Fruit fly (Drosophila melanogaster): ENCODE data around the gene tilB.

The tilB gene

DNA sequence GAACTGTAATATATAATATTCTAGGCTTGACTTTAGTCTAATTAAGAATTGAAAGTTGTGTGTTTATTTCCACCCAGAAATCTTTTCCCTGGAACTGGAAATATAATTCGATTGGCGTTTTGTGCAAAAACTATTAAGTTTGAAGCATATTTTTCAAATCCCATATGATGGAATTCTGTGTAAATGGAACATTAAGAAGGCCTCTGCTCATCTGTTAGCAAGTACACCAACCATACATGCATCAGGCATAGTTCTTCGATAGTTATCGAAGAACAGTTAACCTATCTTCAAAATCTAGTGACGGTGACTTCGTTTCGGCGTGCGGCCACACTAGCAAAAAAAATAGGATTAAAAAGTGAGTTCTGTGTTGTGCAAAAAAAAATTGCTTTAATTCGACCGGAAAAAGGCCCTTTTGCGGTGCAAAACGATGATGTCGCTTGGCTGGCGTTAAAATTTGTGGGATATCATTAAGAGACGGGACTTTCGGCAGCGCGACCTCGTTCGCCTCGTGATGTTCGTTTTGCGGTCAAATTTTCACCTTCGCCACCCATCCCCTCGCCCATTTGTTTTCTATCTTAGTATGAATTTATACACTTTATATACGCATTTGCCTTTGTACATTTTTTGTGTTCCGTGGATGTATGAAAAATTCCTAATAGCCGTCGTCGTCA is 6.1 kb downstream of the tilB start, which contains the start of gene Usp2 (continued):
- peak; percentile 84 for TF ChIP-seq BEAF-32 (GFP tag; optimal IDR thresholded peaks at IDR 0.05)
- no peak for TF ChIP-seq Adf1 (GFP tag; IDR thresholded peaks at IDR 0.05)
- no peak for TF ChIP-seq CG18764 (GFP tag; optimal IDR thresholded peaks at IDR 0.05)
- TF ChIP-seq CG6689 (GFP tag; IDR thresholded peaks at IDR 0.05) = no peak
- TF ChIP-seq Six4 (GFP tag; optimal IDR thresholded peaks at IDR 0.05) = no peak
- TF ChIP-seq jumu (GFP tag; optimal IDR thresholded peaks at IDR 0.05) = no peak
- TF ChIP-seq Doc2 (GFP tag; IDR thresholded peaks at IDR 0.05) = no peak
- peak; percentile 63 for TF ChIP-seq hb (GFP tag; IDR thresholded peaks at IDR 0.05; ENCODE audit: partially characterized antibody)
- TF ChIP-seq CG2202 (tag; optimal IDR thresholded peaks at IDR 0.05) = no peak
- TF ChIP-seq psq (GFP tag; optimal IDR thresholded peaks at IDR 0.05) = no peak
- TF ChIP-seq CG18599 (GFP tag; optimal IDR thresholded peaks at IDR 0.05) = no peak
- no peak for TF ChIP-seq prd (optimal IDR thresholded peaks at IDR 0.05)
- peak; percentile 36; the same call in 2 of the 3 replicates for TF ChIP-seq prd (GFP tag; IDR thresholded peaks at IDR 0.05)
- TF ChIP-seq mam (GFP tag; optimal IDR thresholded peaks at IDR 0.05) = peak; percentile 27
- TF ChIP-seq disco-r (GFP tag; optimal IDR thresholded peaks at IDR 0.05) = no peak
- 0 out of 2 replicates have a peak, but pooled peaks have one; percentile 35 for TF ChIP-seq CG1024 (GFP tag; IDR thresholded peaks at IDR 0.05)
- no peak for TF ChIP-seq CG10321 (GFP tag; IDR thresholded peaks at IDR 0.05)
- TF ChIP-seq CHES-1-like (GFP tag; optimal IDR thresholded peaks at IDR 0.05) = no peak
- TF ChIP-seq CG17829 (tag; optimal IDR thresholded peaks at IDR 0.05) = peak; percentile 26
- TF ChIP-seq CG17568 (GFP tag; optimal IDR thresholded peaks at IDR 0.05) = no peak
- TF ChIP-seq Drgx (GFP tag; IDR thresholded peaks at IDR 0.05) = no peak
- peak; percentile 63 for TF ChIP-seq CG14710 (tag; optimal IDR thresholded peaks at IDR 0.05)
- no peak for TF ChIP-seq dimm (GFP tag; IDR thresholded peaks at IDR 0.05)
- TF ChIP-seq slou (GFP tag; optimal IDR thresholded peaks at IDR 0.05) = no peak
- no peak for TF ChIP-seq gsb-n (tag; optimal IDR thresholded peaks at IDR 0.05)
- TF ChIP-seq hkb (optimal IDR thresholded peaks at IDR 0.05) = no peak
- TF ChIP-seq hkb (GFP tag; IDR thresholded peaks at IDR 0.05) = no peak
- TF ChIP-seq sna (GFP tag; IDR thresholded peaks at IDR 0.05; ENCODE audit: partially characterized antibody) = no peak
- no peak for TF ChIP-seq NfI (GFP tag; optimal IDR thresholded peaks at IDR 0.05)
- TF ChIP-seq CG5180 (GFP tag; optimal IDR thresholded peaks at IDR 0.05) = no peak
- TF ChIP-seq wor (GFP tag; IDR thresholded peaks at IDR 0.05) = no peak
- TF ChIP-seq vfl (GFP tag; optimal IDR thresholded peaks at IDR 0.05) = no peak
- no peak for TF ChIP-seq sc (optimal IDR thresholded peaks at IDR 0.05)
- no peak for TF ChIP-seq sc (GFP tag; optimal IDR thresholded peaks at IDR 0.05)
- TF ChIP-seq bbx (GFP tag; IDR thresholded peaks at IDR 0.05; ENCODE audit: partially characterized antibody) = peak; percentile 74
- TF ChIP-seq CG8089 (GFP tag; optimal IDR thresholded peaks at IDR 0.05) = no peak
- TF ChIP-seq kay (GFP tag; optimal IDR thresholded peaks at IDR 0.05) = no peak
- TF ChIP-seq danr (GFP tag; IDR thresholded peaks at IDR 0.05) = no peak
- TF ChIP-seq CG11398 (GFP tag; optimal IDR thresholded peaks at IDR 0.05) = no peak
- TF ChIP-seq ind (GFP tag; optimal IDR thresholded peaks at IDR 0.05) = no peak
- TF ChIP-seq odd (GFP tag; optimal IDR thresholded peaks at IDR 0.05) = no peak
- TF ChIP-seq lov (optimal IDR thresholded peaks at IDR 0.05) = no peak
- TF ChIP-seq lov (GFP tag; IDR thresholded peaks at IDR 0.05) = no peak
- TF ChIP-seq slp2 (GFP tag; optimal IDR thresholded peaks at IDR 0.05) = no peak
- TF ChIP-seq NC2β (GFP tag; optimal IDR thresholded peaks at IDR 0.05) = no peak
- peak; percentile 29 for TF ChIP-seq CG10267 (tag; optimal IDR thresholded peaks at IDR 0.05)
- TF ChIP-seq Oli (tag; optimal IDR thresholded peaks at IDR 0.05) = no peak
- no peak for TF ChIP-seq lmd (GFP tag; IDR thresholded peaks at IDR 0.05)
- no peak for TF ChIP-seq CG7928 (GFP tag; optimal IDR thresholded peaks at IDR 0.05)
- no peak for TF ChIP-seq Myb (GFP tag; optimal IDR thresholded peaks at IDR 0.05)
- TF ChIP-seq dati (GFP tag; IDR thresholded peaks at IDR 0.05) = no peak
- TF ChIP-seq C15 (GFP tag; IDR thresholded peaks at IDR 0.05) = no peak
